Fruit fly (Drosophila melanogaster) whole organism, embryonic: Measurements from ENCODE around the gene Surf1.

ENCODE experiments used
- Adf1 ChIP-seq: fragments of 200-800 bp; sonication (Bioruptor generic); IDR thresholded peaks from 2 replicates; pipeline ENCODE4 v1.3.6; 2022; ENCODE audit warnings: missing biosample characterization, missing genetic modification characterization
- Antp ChIP-seq: fragments of 200-800 bp; sonication (Bioruptor generic); optimal IDR thresholded peaks from 3 replicates; lab custom pipeline; 2016; ENCODE audit warnings: missing biosample characterization, missing genetic modification characterization
- Bdp1 ChIP-seq: fragments of 200-800 bp; sonication (Bioruptor generic); optimal IDR thresholded peaks from 3 replicates; lab custom pipeline; 2016; ENCODE audit warnings: missing biosample characterization, missing genetic modification characterization
- CG10565 ChIP-seq: fragments of 200-800 bp; sonication (Bioruptor generic); optimal IDR thresholded peaks from 3 replicates; lab custom pipeline; 2016; ENCODE audit warnings: missing biosample characterization, mild to moderate bottlenecking, missing genetic modification characterization
- CG10654 ChIP-seq: fragments of 200-800 bp; sonication (Bioruptor generic); optimal IDR thresholded peaks from 2 replicates; lab custom pipeline; 2016; ENCODE audit warnings: missing biosample characterization, missing genetic modification characterization
- CG10959 ChIP-seq: fragments of 200-800 bp; sonication (Bioruptor generic); IDR thresholded peaks from 2 replicates; pipeline ENCODE4 v1.3.6; 2022; ENCODE audit warnings: missing biosample characterization, missing genetic modification characterization
- CG11093 ChIP-seq: fragments of 200-800 bp; sonication (Bioruptor generic); IDR thresholded peaks from 3 replicates; pipeline ENCODE4 v1.3.6; 2022; ENCODE audit warnings: missing biosample characterization, missing genetic modification characterization
- CG12071 ChIP-seq: fragments of 200-800 bp; sonication (Bioruptor generic); optimal IDR thresholded peaks from 3 replicates; lab custom pipeline; 2018; ENCODE audit warnings: missing biosample characterization, mild to moderate bottlenecking, missing genetic modification characterization
- CG13123 ChIP-seq: fragments of 200-800 bp; sonication (Bioruptor generic); optimal IDR thresholded peaks from 2 replicates; lab custom pipeline; 2016; ENCODE audit warnings: missing biosample characterization, missing genetic modification characterization
- CG13894 ChIP-seq: fragments of 200-800 bp; sonication (Bioruptor generic); optimal IDR thresholded peaks from 3 replicates; lab custom pipeline; 2018; ENCODE audit warnings: missing biosample characterization, mild to moderate bottlenecking, missing genetic modification characterization, moderate library complexity
- CG14667 ChIP-seq: fragments of 200-800 bp; sonication (Bioruptor generic); IDR thresholded peaks from 2 replicates; pipeline ENCODE4 v1.3.6; 2022; ENCODE audit warnings: missing biosample characterization, missing genetic modification characterization
- CG14710 ChIP-seq: fragments of 200-800 bp; sonication (Bioruptor generic); optimal IDR thresholded peaks from 3 replicates; lab custom pipeline; 2019; ENCODE audit warnings: missing biosample characterization, mild to moderate bottlenecking, missing genetic modification characterization, moderate library complexity
- CG1529 ChIP-seq: fragments of 200-800 bp; sonication (Bioruptor generic); optimal IDR thresholded peaks from 3 replicates; lab custom pipeline; 2018; ENCODE audit warnings: missing biosample characterization, missing genetic modification characterization
- CG15479 ChIP-seq: fragments of 200-800 bp; sonication (Bioruptor generic); optimal IDR thresholded peaks from 3 replicates; lab custom pipeline; 2019; ENCODE audit warnings: missing biosample characterization, mild to moderate bottlenecking, missing genetic modification characterization, moderate library complexity
- CG1602 ChIP-seq: fragments of 200-800 bp; sonication (Bioruptor generic); optimal IDR thresholded peaks from 3 replicates; lab custom pipeline; 2016; ENCODE audit warnings: missing biosample characterization, missing genetic modification characterization
- CG16863 ChIP-seq: fragments of 200-800 bp; sonication (Bioruptor generic); optimal IDR thresholded peaks from 3 replicates; lab custom pipeline; 2016; ENCODE audit warnings: missing biosample characterization, missing genetic modification characterization
- CG30020 ChIP-seq: fragments of 200-800 bp; optimal IDR thresholded peaks from 2 replicates; lab custom pipeline; 2019; ENCODE audit warnings: missing biosample characterization, mild to moderate bottlenecking, missing genetic modification characterization, moderate library complexity
- CG30431 ChIP-seq: fragments of 200-800 bp; sonication (Bioruptor generic); optimal IDR thresholded peaks from 2 replicates; lab custom pipeline; 2017; ENCODE audit warnings: missing biosample characterization, missing genetic modification characterization
- CG31365 ChIP-seq: fragments of 200-800 bp; sonication (Bioruptor generic); optimal IDR thresholded peaks from 2 replicates; lab custom pipeline; 2018; ENCODE audit warnings: missing biosample characterization, mild to moderate bottlenecking, missing genetic modification characterization
- CG7357 ChIP-seq: fragments of 200-800 bp; sonication (Bioruptor generic); IDR thresholded peaks from 3 replicates; pipeline ENCODE4 v1.3.6; 2022; ENCODE audit warnings: missing biosample characterization, missing genetic modification characterization
- CTCF ChIP-seq: fragments of 200-800 bp; sonication (Bioruptor generic); optimal IDR thresholded peaks from 2 replicates; lab custom pipeline; 2017; ENCODE audit warnings: missing biosample characterization, mild to moderate bottlenecking, missing genetic modification characterization, moderate library complexity
- Chrac-16 ChIP-seq: fragments of 200-800 bp; sonication (Bioruptor generic); optimal IDR thresholded peaks from 3 replicates; lab custom pipeline; 2016; ENCODE audit warnings: missing biosample characterization, missing genetic modification characterization
- ERR ChIP-seq: fragments of 200-800 bp; sonication (Bioruptor generic); optimal IDR thresholded peaks from 2 replicates; lab custom pipeline; 2016; ENCODE audit warnings: missing biosample characterization, missing genetic modification characterization
- GATAe ChIP-seq: fragments of 200-800 bp; sonication (Bioruptor generic); conservative IDR thresholded peaks from 2 replicates; pipeline ENCODE4 v1.3.6; 2022; ENCODE audit warnings: missing biosample characterization, missing genetic modification characterization
- Lhr ChIP-seq: fragments of 200-800 bp; sonication (Bioruptor generic); optimal IDR thresholded peaks from 3 replicates; lab custom pipeline; 2017; ENCODE audit warnings: mild to moderate bottlenecking, missing biosample characterization, missing genetic modification reagents, missing genetic modification characterization
- Max ChIP-seq: fragments of 200-800 bp; sonication (Bioruptor generic); optimal IDR thresholded peaks from 2 replicates; lab custom pipeline; 2016; ENCODE audit warnings: missing biosample characterization, mild to moderate bottlenecking, missing genetic modification characterization
- Mrtf ChIP-seq: fragments of 200-800 bp; sonication (Bioruptor generic); IDR thresholded peaks from 3 replicates; pipeline ENCODE4 v1.3.6; 2022; ENCODE audit warnings: missing biosample characterization, missing genetic modification characterization
- Optix ChIP-seq: fragments of 200-800 bp; sonication (Bioruptor generic); IDR thresholded peaks from 3 replicates; pipeline ENCODE4 v1.3.6; 2022; ENCODE audit warnings: missing biosample characterization, missing genetic modification characterization
- Spps ChIP-seq: fragments of 200-800 bp; sonication (Bioruptor generic); optimal IDR thresholded peaks from 2 replicates; lab custom pipeline; 2018; ENCODE audit warnings: missing biosample characterization, mild to moderate bottlenecking, missing genetic modification characterization
- Trl ChIP-seq, 3 experiments: fragments of >200 bp in 2 of 3; fragments of 200-800 bp in 1 of 3; sonication (Bioruptor generic) in 1 of 3; optimal IDR thresholded peaks; 2 replicates in 1 of 3; 3 replicates in 2 of 3; lab custom pipeline; 2016 to 2017; ENCODE audit warnings: missing biosample characterization in 1 of 3, missing genetic modification characterization in 1 of 3
- YL-1 ChIP-seq: fragments of 200-800 bp; sonication (Bioruptor generic); optimal IDR thresholded peaks from 3 replicates; lab custom pipeline; 2017; ENCODE audit warnings: missing biosample characterization, mild to moderate bottlenecking, missing genetic modification characterization
- cad ChIP-seq: fragments of >200 bp; optimal IDR thresholded peaks from 2 replicates; lab custom pipeline; 2017; ENCODE audit warnings: missing biosample characterization, missing genetic modification characterization
- cas ChIP-seq: fragments of 200-800 bp; sonication (Bioruptor generic); IDR thresholded peaks from 2 replicates; pipeline ENCODE4 v1.3.6; 2022; ENCODE audit warnings: missing biosample characterization, missing genetic modification characterization
- crc ChIP-seq: fragments of 200-800 bp; sonication (Bioruptor generic); optimal IDR thresholded peaks from 2 replicates; lab custom pipeline; 2016; ENCODE audit warnings: missing biosample characterization, missing genetic modification characterization
- dan ChIP-seq: fragments of 200-800 bp; sonication (Bioruptor generic); IDR thresholded peaks from 2 replicates; pipeline ENCODE4 v1.3.6; 2022; ENCODE audit warnings: missing biosample characterization, missing genetic modification characterization
- danr ChIP-seq: fragments of 200-800 bp; sonication (Bioruptor generic); IDR thresholded peaks from 2 replicates; pipeline ENCODE4 v1.3.6; 2022; ENCODE audit warnings: missing biosample characterization, missing genetic modification characterization
- dimm ChIP-seq: fragments of 200-800 bp; sonication (Bioruptor generic); IDR thresholded peaks from 2 replicates; pipeline ENCODE4 v1.3.6; 2022; ENCODE audit warnings: missing biosample characterization, missing genetic modification characterization
- disco-r ChIP-seq: fragments of 200-800 bp; sonication (Bioruptor generic); optimal IDR thresholded peaks from 2 replicates; lab custom pipeline; 2016; ENCODE audit warnings: missing biosample characterization, missing genetic modification characterization
- ewg ChIP-seq: fragments of 200-800 bp; sonication (Bioruptor generic); optimal IDR thresholded peaks from 3 replicates; lab custom pipeline; 2017; ENCODE audit warnings: mild to moderate bottlenecking, missing biosample characterization, missing genetic modification reagents, missing genetic modification characterization
- eyg ChIP-seq: fragments of 200-800 bp; sonication (Bioruptor generic); optimal IDR thresholded peaks from 3 replicates; lab custom pipeline; 2016; ENCODE audit warnings: missing biosample characterization, missing genetic modification characterization
- gem ChIP-seq: fragments of 200-800 bp; sonication (Bioruptor generic); optimal IDR thresholded peaks from 2 replicates; lab custom pipeline; 2019; ENCODE audit warnings: missing biosample characterization, mild to moderate bottlenecking, missing genetic modification characterization, moderate library complexity
- gsb-n ChIP-seq: fragments of 200-800 bp; sonication (Bioruptor generic); optimal IDR thresholded peaks from 3 replicates; lab custom pipeline; 2018; ENCODE audit warnings: missing biosample characterization, mild to moderate bottlenecking, missing genetic modification characterization
- ind ChIP-seq: fragments of 200-800 bp; sonication (Bioruptor generic); optimal IDR thresholded peaks from 3 replicates; lab custom pipeline; 2016; ENCODE audit warnings: missing biosample characterization, missing genetic modification characterization
- inv ChIP-seq: fragments of 200-800 bp; sonication (Bioruptor generic); IDR thresholded peaks from 2 replicates; pipeline ENCODE4 v1.3.6; 2022; ENCODE audit warnings: missing biosample characterization, missing genetic modification characterization; ENCODE audit not compliant: partially characterized antibody
- nerfin-1 ChIP-seq: fragments of 200-800 bp; sonication (Bioruptor generic); optimal IDR thresholded peaks from 3 replicates; lab custom pipeline; 2019; ENCODE audit warnings: missing biosample characterization, mild to moderate bottlenecking, missing genetic modification characterization, moderate library complexity
- onecut ChIP-seq: fragments of 200-800 bp; sonication (Bioruptor generic); IDR thresholded peaks from 2 replicates; pipeline ENCODE4 v1.3.6; 2022; ENCODE audit warnings: missing biosample characterization, missing genetic modification characterization
- pho ChIP-seq: fragments of 200-800 bp; sonication (Bioruptor generic); optimal IDR thresholded peaks from 2 replicates; lab custom pipeline; 2016; ENCODE audit warnings: missing biosample characterization, missing genetic modification characterization
- seq ChIP-seq: fragments of 200-800 bp; sonication (Bioruptor generic); IDR thresholded peaks from 2 replicates; pipeline ENCODE4 v1.3.6; 2022; ENCODE audit warnings: missing biosample characterization, missing genetic modification characterization
- toy ChIP-seq: fragments of 200-800 bp; sonication (Bioruptor generic); IDR thresholded peaks from 2 replicates; pipeline ENCODE4 v1.3.6; 2022; ENCODE audit warnings: missing biosample characterization, missing genetic modification characterization
- ttk ChIP-seq: fragments of 200-800 bp; sonication (Bioruptor generic); IDR thresholded peaks from 2 replicates; pipeline ENCODE4 v2.1.2; 2022; ENCODE audit warnings: missing biosample characterization, missing genetic modification characterization
- z ChIP-seq: fragments of 200-800 bp; sonication (Bioruptor generic); IDR thresholded peaks from 3 replicates; pipeline ENCODE4 v1.3.6; 2022; ENCODE audit warnings: missing biosample characterization, missing genetic modification characterization

Gene Surf1

dm6 chr3L:6988942-6989569 lies 30.9 kb downstream of the Surf1 start (continued):
- TF ChIP-seq CG10565 (GFP tag; lab: Kevin White, UChicago) = peak; percentile 21
- no peak for TF ChIP-seq CG31365 (tag; lab: Kevin White, UChicago)
- TF ChIP-seq seq (GFP tag; lab: Robert Waterston, UW) = peak; percentile 27; the same call in 1 of the 2 replicates
- peak; percentile 89 for TF ChIP-seq CG10654
- TF ChIP-seq CG16863 (GFP tag; lab: Kevin White, UChicago) = peak; percentile 64
- peak; percentile 61; the same call in 2 of the 3 replicates for TF ChIP-seq Optix
- TF ChIP-seq CG13894 = peak; percentile 77
- TF ChIP-seq gsb-n = peak; percentile 90
- peak; percentile 34 for TF ChIP-seq CTCF (GFP tag; lab: Kevin White, UChicago)
- peak; percentile 97 for TF ChIP-seq CG14710 (tag; lab: Kevin White, UChicago)
- 0 out of 2 replicates have a peak, but pooled peaks have one; percentile 20 for TF ChIP-seq dimm (GFP tag; lab: Robert Waterston, UW)
- TF ChIP-seq Bdp1 (GFP tag; lab: Kevin White, UChicago) = no peak
- TF ChIP-seq gem (tag; lab: Kevin White, UChicago) = peak; percentile 95
- peak; percentile 80 for TF ChIP-seq onecut
- TF ChIP-seq CG30020 (tag; lab: Kevin White, UChicago) = peak; percentile 75
- peak; percentile 81 for TF ChIP-seq CG7357 (GFP tag; lab: Robert Waterston, UW)
- no peak for TF ChIP-seq cas (GFP tag; lab: Robert Waterston, UW)
- peak; percentile 81 for TF ChIP-seq ewg (GFP tag; lab: Kevin White, UChicago)
- no peak for TF ChIP-seq Trl (optimal IDR thresholded peaks at IDR 0.05; lab: Kevin White, UChicago)
- TF ChIP-seq Trl (GFP tag; optimal IDR thresholded peaks at IDR 0.05; lab: Kevin White, UChicago) = peak; percentile 72
- TF ChIP-seq danr (GFP tag; lab: Robert Waterston, UW) = peak; percentile 81
- TF ChIP-seq inv = no peak
- 0 out of 2 replicates have a peak, but pooled peaks have one; percentile 36 for TF ChIP-seq toy (GFP tag; lab: Robert Waterston, UW)
- no peak for TF ChIP-seq cad (GFP tag; lab: Kevin White, UChicago)
- TF ChIP-seq crc (GFP tag; lab: Kevin White, UChicago) = peak; percentile 15
- TF ChIP-seq Max = peak; percentile 79
- TF ChIP-seq Spps (tag; lab: Kevin White, UChicago) = peak; percentile 86
- TF ChIP-seq Mrtf (GFP tag; lab: Robert Waterston, UW) = peak; percentile 78; the same call in 2 of the 3 replicates
- TF ChIP-seq ind (GFP tag; lab: Kevin White, UChicago) = peak; percentile 89
- TF ChIP-seq CG30431 (GFP tag; lab: Kevin White, UChicago) = peak; percentile 69
- peak; percentile 56; the same call in 1 of the 2 replicates for TF ChIP-seq CG10959
- TF ChIP-seq CG15479 = peak; percentile 9
- peak; percentile 48 for TF ChIP-seq YL-1 (GFP tag; lab: Kevin White, UChicago)
- peak; percentile 61 for TF ChIP-seq Antp (GFP tag; lab: Kevin White, UChicago)
- peak; percentile 81 for TF ChIP-seq CG11093
- TF ChIP-seq GATAe (GFP tag; lab: Robert Waterston, UW) = peak; percentile 58; the same call in 1 of the 2 replicates
- peak; percentile 88 for TF ChIP-seq Chrac-16
- TF ChIP-seq CG12071 (GFP tag; lab: Kevin White, UChicago) = peak; percentile 52
- peak; percentile 91 for TF ChIP-seq nerfin-1
- no peak for TF ChIP-seq disco-r (GFP tag; lab: Kevin White, UChicago)
- peak; percentile 51 for TF ChIP-seq eyg (GFP tag; lab: Kevin White, UChicago)
- TF ChIP-seq CG1529 (GFP tag; lab: Kevin White, UChicago) = peak; percentile 72
- peak; percentile 45 for TF ChIP-seq pho (GFP tag; lab: Kevin White, UChicago)
- peak; percentile 77 for TF ChIP-seq ttk (GFP tag; lab: Robert Waterston, UW)
- peak; percentile 88 for TF ChIP-seq CG14667 (GFP tag; lab: Robert Waterston, UW)
- peak; percentile 87 for TF ChIP-seq CG1602 (GFP tag; lab: Kevin White, UChicago)
- peak; percentile 64 for TF ChIP-seq CG13123 (GFP tag; lab: Kevin White, UChicago)
- TF ChIP-seq ERR (GFP tag; lab: Kevin White, UChicago) = no peak
- TF ChIP-seq Lhr (GFP tag; lab: Kevin White, UChicago) = peak; percentile 58
- no peak for TF ChIP-seq z
- peak; percentile 79 for TF ChIP-seq Adf1 (GFP tag; lab: Robert Waterston, UW)
- TF ChIP-seq dan = peak; percentile 45; the same call in 1 of the 2 replicates
